Fruit fly (Drosophila melanogaster) whole organism, wandering third instar larva: ENCODE results near the gene CG13024.
A peak's percentile ranks its signal among the peaks of the same experiment; 100 is the strongest.

ENCODE experiments used
- Abd-B ChIP-seq: fragments of >200 bp; optimal IDR thresholded peaks from 2 replicates; lab custom pipeline; 2017; ENCODE audit warnings: missing biosample characterization, missing genetic modification characterization
- CG32264 ChIP-seq: fragments of 200-800 bp; sonication (Bioruptor generic); optimal IDR thresholded peaks from 2 replicates; lab custom pipeline; 2016; ENCODE audit warnings: missing biosample characterization, missing genetic modification characterization
- CG9705 ChIP-seq: fragments of 200-800 bp; sonication (Bioruptor generic); optimal IDR thresholded peaks from 2 replicates; lab custom pipeline; 2018; ENCODE audit warnings: missing biosample characterization, mild to moderate bottlenecking, missing genetic modification characterization
- CrebA ChIP-seq: fragments of 200-800 bp; sonication (Bioruptor generic); optimal IDR thresholded peaks from 2 replicates; lab custom pipeline; 2016; ENCODE audit warnings: missing biosample characterization, mild to moderate bottlenecking, missing genetic modification characterization, borderline replicate concordance
- Dfd ChIP-seq: fragments of >200 bp; optimal IDR thresholded peaks from 2 replicates; lab custom pipeline; 2017; ENCODE audit warnings: missing biosample characterization, missing genetic modification characterization
- Dif ChIP-seq: fragments of 200-275, 200-300 bp; sonication (Bioruptor generic); optimal IDR thresholded peaks from 2 replicates; lab custom pipeline; 2018; ENCODE audit warnings: missing biosample characterization, missing genetic modification characterization; ENCODE audit not compliant: partially characterized antibody
- GATAd ChIP-seq: sonication (Bioruptor generic); optimal IDR thresholded peaks from 2 replicates; lab custom pipeline; 2016; ENCODE audit warnings: missing biosample characterization, missing genetic modification characterization
- HLH106 ChIP-seq: fragments of 200-800 bp; optimal IDR thresholded peaks from 3 replicates; lab custom pipeline; 2019; ENCODE audit warnings: missing biosample characterization, mild to moderate bottlenecking, missing genetic modification characterization, moderate library complexity
- Hnf4 ChIP-seq: fragments of 200-800 bp; sonication (Bioruptor generic); optimal IDR thresholded peaks from 2 replicates; lab custom pipeline; 2016; ENCODE audit warnings: missing biosample characterization, mild to moderate bottlenecking, missing genetic modification characterization
- Hr78 ChIP-seq: fragments of >200 bp; optimal IDR thresholded peaks from 2 replicates; lab custom pipeline; 2017; ENCODE audit warnings: missing biosample characterization, missing genetic modification characterization
- Hr83 ChIP-seq: fragments of 200-300 bp; sonication (Bioruptor generic); optimal IDR thresholded peaks from 2 replicates; lab custom pipeline; 2016; ENCODE audit warnings: missing biosample characterization, mild to moderate bottlenecking, missing genetic modification characterization, moderate library complexity; ENCODE audit not compliant: poor library complexity, severe bottlenecking
- Jra ChIP-seq: sonication (Bioruptor generic); optimal IDR thresholded peaks from 2 replicates; lab custom pipeline; 2016; ENCODE audit warnings: missing biosample characterization, missing genetic modification characterization
- Mio ChIP-seq: sonication (Bioruptor generic); optimal IDR thresholded peaks from 2 replicates; lab custom pipeline; 2016; ENCODE audit warnings: missing biosample characterization, missing genetic modification characterization
- Myc ChIP-seq: fragments of >200 bp; optimal IDR thresholded peaks from 2 replicates; lab custom pipeline; 2017
- N ChIP-seq: fragments of >200 bp; optimal IDR thresholded peaks from 2 replicates; lab custom pipeline; 2018; ENCODE audit warnings: missing biosample characterization, missing external identifiers, missing genetic modification characterization
- OdsH ChIP-seq: fragments of 200-800 bp; sonication (Bioruptor generic); optimal IDR thresholded peaks from 2 replicates; lab custom pipeline; 2016; ENCODE audit warnings: missing biosample characterization, mild to moderate bottlenecking, missing genetic modification characterization
- Rel ChIP-seq, 2 experiments: fragments of 200-800 bp; sonication (Bioruptor generic) in 1 of 2; optimal IDR thresholded peaks; 2 replicates in 1 of 2; 3 replicates in 1 of 2; lab custom pipeline; 2016 to 2019; ENCODE audit warnings: mild to moderate bottlenecking in 2 of 2, missing biosample characterization in 2 of 2, missing genetic modification characterization in 2 of 2, moderate library complexity in 1 of 2
- Sp1 ChIP-seq: fragments of 200-800 bp; sonication (Bioruptor generic); optimal IDR thresholded peaks from 3 replicates; lab custom pipeline; 2019; ENCODE audit warnings: missing biosample characterization, mild to moderate bottlenecking, missing genetic modification characterization, moderate library complexity
- Vsx2 ChIP-seq: fragments of 200-300, 225-300 bp; sonication (Bioruptor generic); optimal IDR thresholded peaks from 2 replicates; lab custom pipeline; 2018; ENCODE audit warnings: missing biosample characterization, missing genetic modification characterization; ENCODE audit not compliant: partially characterized antibody
- br ChIP-seq: fragments of 200-800 bp; sonication (Bioruptor generic); optimal IDR thresholded peaks from 2 replicates; lab custom pipeline; 2016; ENCODE audit warnings: missing biosample characterization, missing genetic modification characterization
- brk ChIP-seq: fragments of 200-800 bp; sonication (Bioruptor generic); optimal IDR thresholded peaks from 2 replicates; lab custom pipeline; 2016; ENCODE audit warnings: missing biosample characterization, mild to moderate bottlenecking, missing genetic modification characterization
- dl ChIP-seq, 2 experiments: fragments of 175-275, 200-275 bp in 1 of 2; fragments of 200-275 bp in 1 of 2; sonication (Bioruptor generic); optimal IDR thresholded peaks; lab custom pipeline; 2018; ENCODE audit warnings: mild to moderate bottlenecking in 2 of 2, missing biosample characterization in 2 of 2, missing genetic modification characterization in 2 of 2, moderate library complexity in 2 of 2; ENCODE audit not compliant: partially characterized antibody in 2 of 2, insufficient read depth in 1 of 2
- dmrt93B ChIP-seq: fragments of 200-800 bp; sonication (Bioruptor generic); optimal IDR thresholded peaks from 2 replicates; lab custom pipeline; 2018; ENCODE audit warnings: missing biosample characterization, mild to moderate bottlenecking, missing genetic modification characterization
- dsf ChIP-seq: sonication (Bioruptor generic); optimal IDR thresholded peaks from 2 replicates; lab custom pipeline; 2016; ENCODE audit warnings: missing biosample characterization, missing genetic modification characterization, borderline replicate concordance
- ey ChIP-seq: fragments of 200-800 bp; sonication (Bioruptor generic); optimal IDR thresholded peaks from 2 replicates; lab custom pipeline; 2016; ENCODE audit warnings: missing biosample characterization, missing genetic modification characterization
- foxo ChIP-seq, 2 experiments: fragments of 200-800 bp; sonication (Bioruptor generic); optimal IDR thresholded peaks; 2 replicates in 1 of 2; 3 replicates in 1 of 2; lab custom pipeline; 2016 to 2017; ENCODE audit warnings: missing biosample characterization in 2 of 2, missing genetic modification characterization in 2 of 2
- fru ChIP-seq: fragments of 200-800 bp; sonication (Bioruptor generic); optimal IDR thresholded peaks from 3 replicates; lab custom pipeline; 2016; ENCODE audit warnings: missing biosample characterization, mild to moderate bottlenecking, missing genetic modification characterization
- h ChIP-seq: fragments of 200-800 bp; sonication (Bioruptor generic); optimal IDR thresholded peaks from 3 replicates; lab custom pipeline; 2016; ENCODE audit warnings: missing biosample characterization, mild to moderate bottlenecking, missing genetic modification characterization
- jim ChIP-seq: fragments of 175-275, 200-325 bp; sonication (Bioruptor generic); optimal IDR thresholded peaks from 2 replicates; lab custom pipeline; 2016; ENCODE audit warnings: missing biosample characterization, mild to moderate bottlenecking, missing genetic modification characterization
- lola ChIP-seq: fragments of >200 bp; optimal IDR thresholded peaks from 2 replicates; lab custom pipeline; 2017; ENCODE audit warnings: missing biosample characterization, missing genetic modification characterization
- pan ChIP-seq: fragments of >200 bp; optimal IDR thresholded peaks from 2 replicates; lab custom pipeline; 2017
- psq ChIP-seq: fragments of 200-800 bp; sonication (Bioruptor generic); optimal IDR thresholded peaks from 3 replicates; lab custom pipeline; 2017; ENCODE audit warnings: missing biosample characterization, mild to moderate bottlenecking, missing genetic modification characterization, moderate library complexity
- rgr ChIP-seq: fragments of 200-800 bp; sonication (Bioruptor generic); optimal IDR thresholded peaks from 3 replicates; lab custom pipeline; 2016; ENCODE audit warnings: missing biosample characterization, mild to moderate bottlenecking, missing genetic modification characterization
- sage ChIP-seq: fragments of 200-800 bp; sonication (Bioruptor generic); optimal IDR thresholded peaks from 2 replicates; lab custom pipeline; 2016; ENCODE audit warnings: missing biosample characterization, mild to moderate bottlenecking, missing genetic modification characterization
- sv ChIP-seq: fragments of 200-800 bp; sonication (Bioruptor generic); optimal IDR thresholded peaks from 3 replicates; lab custom pipeline; 2016; ENCODE audit warnings: missing biosample characterization, missing genetic modification characterization
- tai ChIP-seq: sonication (Bioruptor generic); optimal IDR thresholded peaks from 2 replicates; lab custom pipeline; 2016; ENCODE audit warnings: missing biosample characterization, missing genetic modification characterization
- usp ChIP-seq: fragments of >200 bp; optimal IDR thresholded peaks from 2 replicates; lab custom pipeline; 2017; ENCODE audit warnings: missing biosample characterization, missing genetic modification characterization
- woc ChIP-seq: sonication (Bioruptor generic); optimal IDR thresholded peaks from 2 replicates; lab custom pipeline; 2016; ENCODE audit warnings: missing biosample characterization, mild to moderate bottlenecking, missing genetic modification characterization

Gene CG13024

DNA sequence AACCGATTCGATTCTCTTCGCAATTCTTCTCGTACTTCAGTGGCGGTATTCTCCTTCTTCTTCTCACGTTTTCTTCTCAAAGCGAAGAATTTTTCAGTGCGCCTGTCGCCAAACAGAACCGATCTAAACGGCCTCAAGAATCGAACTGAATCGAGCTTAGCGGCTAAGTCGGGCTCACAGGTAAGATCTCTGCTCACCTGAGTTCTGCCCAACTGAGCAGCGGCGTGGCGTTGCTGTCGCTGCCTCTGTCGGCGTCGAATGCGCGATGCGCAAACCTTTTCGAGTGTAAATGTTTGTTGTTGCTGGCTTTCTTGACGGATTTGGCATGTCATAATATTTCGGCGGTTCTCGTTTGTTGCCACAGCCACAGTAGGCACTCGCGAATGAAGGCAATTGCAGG is 17.0 kb downstream of the CG13024 start:
- no peak for TF ChIP-seq CrebA
- TF ChIP-seq N (GFP tag; lab: Kevin White, UChicago) = no peak
- no peak for TF ChIP-seq rgr (GFP tag; lab: Kevin White, UChicago)
- no peak for TF ChIP-seq Jra (GFP tag; lab: Kevin White, UChicago)
- no peak for TF ChIP-seq OdsH (GFP tag; lab: Kevin White, UChicago)
- no peak for TF ChIP-seq jim
- TF ChIP-seq brk (GFP tag; lab: Kevin White, UChicago) = no peak
- peak; percentile 45 for TF ChIP-seq Vsx2 (GFP tag; lab: Kevin White, UChicago)
- no peak for TF ChIP-seq dl (GFP tag; optimal IDR thresholded peaks at IDR 0.05; lab: Kevin White, UChicago; ENCODE audit: insufficient read depth in 1 of 2, partially characterized antibody in 2 of 2)
- TF ChIP-seq h = no peak
- no peak for TF ChIP-seq Abd-B (GFP tag; lab: Kevin White, UChicago)
- no peak for TF ChIP-seq Rel (GFP tag; optimal IDR thresholded peaks at IDR 0.05; lab: Kevin White, UChicago)
- no peak for TF ChIP-seq Rel (tag; optimal IDR thresholded peaks at IDR 0.05; lab: Kevin White, UChicago)
- TF ChIP-seq sv (GFP tag; lab: Kevin White, UChicago) = no peak
- TF ChIP-seq ey = peak; percentile 35
- TF ChIP-seq Dfd (GFP tag; lab: Kevin White, UChicago) = no peak
- peak; percentile 50 for TF ChIP-seq woc (GFP tag; lab: Kevin White, UChicago)
- no peak for TF ChIP-seq CG9705 (GFP tag; lab: Kevin White, UChicago)
- peak in 1 of 2 experiments; percentile 42 for TF ChIP-seq foxo (GFP tag; optimal IDR thresholded peaks at IDR 0.05; lab: Kevin White, UChicago)
- no peak for TF ChIP-seq Myc (lab: Kevin White, UChicago)
- no peak for TF ChIP-seq dmrt93B (GFP tag; lab: Kevin White, UChicago)
- no peak for TF ChIP-seq dsf (GFP tag; lab: Kevin White, UChicago)
- no peak for TF ChIP-seq lola (GFP tag; lab: Kevin White, UChicago)
- no peak for TF ChIP-seq br (GFP tag; lab: Kevin White, UChicago)
- no peak for TF ChIP-seq psq
- TF ChIP-seq CG32264 (GFP tag; lab: Kevin White, UChicago) = no peak

DNA sequence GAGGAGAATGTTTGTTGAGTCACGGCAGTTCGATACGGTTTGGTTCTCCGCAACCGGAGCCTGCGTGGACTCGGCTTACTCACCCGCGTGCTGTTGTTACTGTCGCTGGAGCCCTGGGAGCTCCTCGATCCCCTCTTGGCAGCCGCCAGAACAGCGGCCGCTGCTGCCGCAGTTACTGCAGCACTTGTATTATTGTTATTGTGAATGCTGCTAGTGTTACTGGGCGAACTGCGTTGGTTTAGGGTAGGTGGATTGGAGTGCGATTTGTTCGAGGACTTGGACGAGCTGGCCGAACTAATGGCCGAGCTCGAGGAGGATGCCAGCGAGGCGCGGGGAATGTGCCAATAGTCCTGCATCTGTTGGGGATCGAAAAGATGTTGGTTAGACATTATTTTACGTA is 18.4 kb downstream of the CG13024 start:
- TF ChIP-seq jim (no peak), Hr83 (no peak), Jra (GFP tag; lab: Kevin White, UChicago) (no peak), h (no peak), Dif (GFP tag; lab: Kevin White, UChicago) (no peak), ey (no peak), sv (GFP tag; lab: Kevin White, UChicago) (no peak), br (GFP tag; lab: Kevin White, UChicago) (no peak), lola (GFP tag; lab: Kevin White, UChicago) (no peak), dsf (GFP tag; lab: Kevin White, UChicago) (no peak), GATAd (no peak), sage (no peak), rgr (GFP tag; lab: Kevin White, UChicago) (no peak), dmrt93B (GFP tag; lab: Kevin White, UChicago) (no peak), Dfd (GFP tag; lab: Kevin White, UChicago) (no peak)

DNA sequence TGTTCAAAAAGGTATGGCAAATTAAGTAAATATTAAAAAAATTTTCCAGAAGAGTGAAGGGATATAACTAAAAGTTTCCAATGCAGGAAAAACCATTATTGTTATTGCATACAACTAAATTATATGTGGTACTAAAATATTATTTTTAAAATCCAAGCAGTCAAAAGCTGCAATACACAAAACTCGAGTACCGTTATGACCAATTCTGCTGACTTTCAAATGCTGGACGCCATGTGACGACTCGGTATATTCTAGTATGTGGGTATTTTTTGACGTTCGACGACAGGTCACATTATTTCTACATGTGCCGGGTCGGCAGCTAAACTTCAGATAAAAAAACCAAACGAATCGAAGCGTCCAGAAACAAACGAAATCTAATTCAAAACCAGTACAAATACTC is 20.7 kb downstream of the CG13024 start:
- TF ChIP-seq N (GFP tag; lab: Kevin White, UChicago) (no peak), sv (GFP tag; lab: Kevin White, UChicago) (no peak), Myc (lab: Kevin White, UChicago) (peak; percentile 38), ey (no peak), tai (no peak), psq (no peak), fru (no peak), foxo (GFP tag; optimal IDR thresholded peaks at IDR 0.05; lab: Kevin White, UChicago) (no peak), dmrt93B (GFP tag; lab: Kevin White, UChicago) (no peak), dl (GFP tag; optimal IDR thresholded peaks at IDR 0.05; lab: Kevin White, UChicago; ENCODE audit: insufficient read depth in 1 of 2, partially characterized antibody in 2 of 2) (peak in 1 of 2 experiments; percentile 69), Rel (GFP tag; optimal IDR thresholded peaks at IDR 0.05; lab: Kevin White, UChicago) (no peak), Rel (tag; optimal IDR thresholded peaks at IDR 0.05; lab: Kevin White, UChicago) (peak; percentile 36), brk (GFP tag; lab: Kevin White, UChicago) (no peak), lola (GFP tag; lab: Kevin White, UChicago) (no peak), h (peak; percentile 16), Hnf4 (GFP tag; lab: Kevin White, UChicago) (peak; percentile 1), HLH106 (peak; percentile 0), Dif (GFP tag; lab: Kevin White, UChicago) (peak; percentile 95), Abd-B (GFP tag; lab: Kevin White, UChicago) (no peak), Mio (GFP tag; lab: Kevin White, UChicago) (no peak), br (GFP tag; lab: Kevin White, UChicago) (no peak), CrebA (no peak), CG9705 (GFP tag; lab: Kevin White, UChicago) (no peak), sage (no peak), CG32264 (GFP tag; lab: Kevin White, UChicago) (no peak), jim (no peak), Vsx2 (GFP tag; lab: Kevin White, UChicago) (peak; percentile 73), Dfd (GFP tag; lab: Kevin White, UChicago) (no peak), GATAd (no peak), usp (GFP tag; lab: Kevin White, UChicago) (no peak), pan (lab: Kevin White, UChicago) (no peak), rgr (GFP tag; lab: Kevin White, UChicago) (no peak), Sp1 (GFP tag; lab: Kevin White, UChicago) (no peak), OdsH (GFP tag; lab: Kevin White, UChicago) (no peak), dsf (GFP tag; lab: Kevin White, UChicago) (no peak), Jra (GFP tag; lab: Kevin White, UChicago) (no peak), Hr78 (GFP tag; lab: Kevin White, UChicago) (no peak), woc (GFP tag; lab: Kevin White, UChicago) (no peak), Hr83 (peak; percentile 3)
